Worm (Caenorhabditis elegans): ENCODE results near the gene F38E9.6.

- TF ChIP-seq snpc-4 (GFP tag; optimal IDR thresholded peaks at IDR 0.05) (peak; percentile 50), snpc-4 (tag; optimal IDR thresholded peaks at IDR 0.05) (peak in 3 of 4 experiments; percentile 20 to 73 (median 57)), atf-7 (tag; optimal IDR thresholded peaks at IDR 0.05) (no peak), lsl-1 (GFP tag; optimal IDR thresholded peaks at IDR 0.05) (no peak), let-526 (GFP tag; IDR thresholded peaks at IDR 0.05) (no peak), die-1 (tag; optimal IDR thresholded peaks at IDR 0.05) (no peak)
Measured at ce11 chrX:16461319-16461718, 29.1 kb downstream of the F38E9.6 start.
